Worm (Caenorhabditis elegans) whole organism, L4 larva: Measurements from ENCODE around the gene C31H2.3.

Experiments
- F26F4.8 ChIP-seq: fragments of 200-800 bp; sonication (Bioruptor generic); conservative IDR thresholded peaks from 2 replicates; pipeline ENCODE4 v1.3.6; 2022; ENCODE audit warnings: missing genetic modification characterization, missing compliant biosample characterization
- ZK546.5 ChIP-seq, 2 experiments: sonication (generic microtip); optimal IDR thresholded peaks; 2 replicates each; lab custom pipeline; 2017; ENCODE audit warnings: missing biosample characterization in 2 of 2, missing genetic modification characterization in 2 of 2
- aly-2 ChIP-seq: sonication (generic microtip); optimal IDR thresholded peaks from 2 replicates; lab custom pipeline; 2018; ENCODE audit warnings: missing biosample characterization, missing genetic modification characterization
- ama-1 ChIP-seq: fragments of 150-350 bp; optimal IDR thresholded peaks from 2 replicates; lab custom pipeline; 2014; ENCODE audit warnings: inconsistent platforms, mixed read lengths
- arid-1 ChIP-seq: fragments of 200-800 bp; sonication (Bioruptor generic); conservative IDR thresholded peaks from 2 replicates; pipeline ENCODE4 v1.3.6; 2022; ENCODE audit warnings: missing genetic modification reagents, missing genetic modification characterization, missing compliant biosample characterization
- ceh-20 ChIP-seq: fragments of 200-800 bp; sonication (Bioruptor generic); IDR thresholded peaks from 2 replicates; pipeline ENCODE4 v1.3.6; 2022; ENCODE audit warnings: missing genetic modification reagents, missing genetic modification characterization, missing compliant biosample characterization
- ceh-62 ChIP-seq: sonication (generic microtip); optimal IDR thresholded peaks from 2 replicates; lab custom pipeline; 2017; ENCODE audit warnings: missing biosample characterization, missing genetic modification characterization
- cey-2 ChIP-seq: sonication (generic microtip); optimal IDR thresholded peaks from 3 replicates; lab custom pipeline; 2017; ENCODE audit warnings: missing genetic modification characterization, mild to moderate bottlenecking, missing compliant biosample characterization, antibody characterized with exemption, borderline replicate concordance; ENCODE audit not compliant: insufficient read depth
- dpl-1 ChIP-seq: fragments of 150-350 bp; optimal IDR thresholded peaks from 2 replicates; lab custom pipeline; 2014; ENCODE audit warnings: missing biosample characterization, missing genetic modification reagents, missing genetic modification characterization
- duxl-1 ChIP-seq: sonication (generic microtip); optimal IDR thresholded peaks from 2 replicates; lab custom pipeline; 2016; ENCODE audit warnings: mild to moderate bottlenecking, missing genetic modification characterization, moderate library complexity, missing compliant biosample characterization; ENCODE audit not compliant: poor library complexity
- dve-1 ChIP-seq: sonication (generic microtip); optimal IDR thresholded peaks from 2 replicates; lab custom pipeline; 2017; ENCODE audit warnings: antibody characterized with exemption, mild to moderate bottlenecking, missing genetic modification characterization, missing compliant biosample characterization; ENCODE audit not compliant: insufficient read depth
- egl-43 ChIP-seq: fragments of 200-800 bp; sonication (Bioruptor generic); IDR thresholded peaks from 2 replicates; pipeline ENCODE4 v1.3.6; 2022; ENCODE audit warnings: missing genetic modification reagents, missing genetic modification characterization, missing compliant biosample characterization
- hif-1 ChIP-seq, 2 experiments: sonication (generic microtip); optimal IDR thresholded peaks; 2 replicates each; lab custom pipeline; 2016 to 2017; ENCODE audit warnings: missing compliant biosample characterization in 2 of 2, missing genetic modification characterization in 2 of 2, missing genetic modification reagents in 2 of 2, missing genotype in 2 of 2, mild to moderate bottlenecking in 1 of 2
- hlh-11 ChIP-seq: fragments of 200-800 bp; sonication (Bioruptor generic); optimal IDR thresholded peaks from 2 replicates; lab custom pipeline; 2018; ENCODE audit warnings: mild to moderate bottlenecking, missing genetic modification characterization, missing compliant biosample characterization
- hlh-30 ChIP-seq: sonication (generic microtip); optimal IDR thresholded peaks from 2 replicates; lab custom pipeline; 2017; ENCODE audit warnings: antibody characterized with exemption, mild to moderate bottlenecking, missing genetic modification characterization, missing compliant biosample characterization; ENCODE audit not compliant: insufficient read depth
- hmg-1.1 ChIP-seq: fragments of 200-800 bp; sonication (Bioruptor generic); IDR thresholded peaks from 2 replicates; pipeline ENCODE4 v1.3.6; 2022; ENCODE audit warnings: missing genetic modification reagents, missing genetic modification characterization, missing compliant biosample characterization
- jun-1 ChIP-seq: fragments of 150-350 bp; optimal IDR thresholded peaks from 2 replicates; lab custom pipeline; 2014; ENCODE audit warnings: missing biosample characterization, missing genetic modification reagents, missing genetic modification characterization
- lin-13 ChIP-seq: fragments of 150-350 bp; optimal IDR thresholded peaks from 2 replicates; lab custom pipeline; 2014; ENCODE audit warnings: missing biosample characterization, missing genetic modification reagents, missing genetic modification characterization
- madf-5 ChIP-seq, 2 experiments: fragments of 200-800 bp; sonication (Bioruptor generic); IDR thresholded peaks; 2 replicates each; pipeline ENCODE4 v1.3.6; 2022; ENCODE audit warnings: missing compliant biosample characterization in 2 of 2, missing genetic modification characterization in 2 of 2
- mdl-1 ChIP-seq, 2 experiments: fragments of 150-350 bp in 1 of 2; sonication (generic microtip) in 1 of 2; optimal IDR thresholded peaks; 2 replicates each; lab custom pipeline; 2014 to 2017; ENCODE audit warnings: missing biosample characterization in 2 of 2, missing genetic modification characterization in 2 of 2
- mdt-29 ChIP-seq: fragments of 200-800 bp; sonication (Bioruptor generic); IDR thresholded peaks from 2 replicates; pipeline ENCODE4 v1.3.6; 2022; ENCODE audit warnings: missing genetic modification reagents, missing genetic modification characterization, missing compliant biosample characterization
- mxl-3 ChIP-seq: fragments of 200-800 bp; sonication (Bioruptor generic); optimal IDR thresholded peaks from 2 replicates; lab custom pipeline; 2018; ENCODE audit warnings: mild to moderate bottlenecking, missing genetic modification characterization, missing compliant biosample characterization
- nhr-10 ChIP-seq: fragments of 150-350 bp; optimal IDR thresholded peaks from 2 replicates; lab custom pipeline; 2014; ENCODE audit warnings: missing biosample characterization, missing genetic modification characterization
- nhr-11 ChIP-seq: fragments of 150-350 bp; optimal IDR thresholded peaks from 2 replicates; lab custom pipeline; 2014; ENCODE audit warnings: missing biosample characterization, missing genetic modification characterization
- nhr-237 ChIP-seq: sonication (generic microtip); optimal IDR thresholded peaks from 2 replicates; lab custom pipeline; 2017; ENCODE audit warnings: missing biosample characterization, missing genetic modification characterization
- nhr-25 ChIP-seq: sonication (generic microtip); optimal IDR thresholded peaks from 2 replicates; lab custom pipeline; 2017; ENCODE audit warnings: missing genetic modification characterization, mild to moderate bottlenecking, missing compliant biosample characterization, antibody characterized with exemption, moderate library complexity, borderline replicate concordance; ENCODE audit not compliant: insufficient read depth
- nhr-28 ChIP-seq: fragments of 150-350 bp; optimal IDR thresholded peaks from 2 replicates; lab custom pipeline; 2014; ENCODE audit warnings: missing biosample characterization, missing genetic modification characterization
- nhr-41 ChIP-seq: fragments of 200-800 bp; sonication (Bioruptor generic); IDR thresholded peaks from 2 replicates; pipeline ENCODE4 v1.3.6; 2022; ENCODE audit warnings: missing genetic modification reagents, missing genetic modification characterization, missing compliant biosample characterization
- nhr-6 ChIP-seq: fragments of 150-350 bp; optimal IDR thresholded peaks from 2 replicates; lab custom pipeline; 2014; ENCODE audit warnings: missing biosample characterization, missing genetic modification characterization
- nhr-76 ChIP-seq: fragments of 150-350 bp; optimal IDR thresholded peaks from 2 replicates; lab custom pipeline; 2014; ENCODE audit warnings: missing biosample characterization, missing genetic modification characterization
- nhr-77 ChIP-seq: fragments of 150-350 bp; optimal IDR thresholded peaks from 2 replicates; lab custom pipeline; 2014; ENCODE audit warnings: missing biosample characterization, missing genetic modification characterization
- pha-4 ChIP-seq, 2 experiments: fragments of 150-350 bp in 1 of 2; fragments of 200-800 bp in 1 of 2; sonication (Bioruptor generic) in 1 of 2; IDR thresholded peaks in 1 of 2; optimal IDR thresholded peaks in 1 of 2; 2 replicates each; pipeline versions ENCODE4 v1.3.6 to Lab custom; 2014 to 2022; ENCODE audit warnings: missing genetic modification characterization in 2 of 2, missing genetic modification reagents in 2 of 2, missing biosample characterization in 1 of 2, missing compliant biosample characterization in 1 of 2
- pqm-1 ChIP-seq: sonication (generic microtip); optimal IDR thresholded peaks from 2 replicates; lab custom pipeline; 2017; ENCODE audit warnings: missing biosample characterization, missing genetic modification characterization
- rbr-2 ChIP-seq: sonication (generic microtip); optimal IDR thresholded peaks from 2 replicates; lab custom pipeline; 2016; ENCODE audit warnings: missing genotype, missing genetic modification characterization, missing compliant biosample characterization
- saeg-2 ChIP-seq: fragments of 200-800 bp; sonication (Bioruptor generic); IDR thresholded peaks from 2 replicates; pipeline ENCODE4 v1.3.6; 2022; ENCODE audit warnings: missing genetic modification reagents, missing genetic modification characterization, missing compliant biosample characterization
- snpc-1.2 ChIP-seq: fragments of 200-800 bp; sonication (Bioruptor generic); IDR thresholded peaks from 2 replicates; pipeline ENCODE4 v1.3.6; 2022; ENCODE audit warnings: missing genetic modification reagents, missing genetic modification characterization, missing compliant biosample characterization
- spr-1 ChIP-seq: sonication (generic microtip); optimal IDR thresholded peaks from 2 replicates; lab custom pipeline; 2016; ENCODE audit warnings: mild to moderate bottlenecking, missing genetic modification characterization, missing compliant biosample characterization
- spr-3 ChIP-seq: fragments of 200-800 bp; sonication (Bioruptor generic); optimal IDR thresholded peaks from 2 replicates; lab custom pipeline; 2018; ENCODE audit warnings: mild to moderate bottlenecking, missing genetic modification characterization, missing compliant biosample characterization
- tag-97 ChIP-seq: fragments of 200-800 bp; sonication (Bioruptor generic); IDR thresholded peaks from 2 replicates; pipeline ENCODE4 v1.3.6; 2022; ENCODE audit warnings: missing genetic modification characterization, missing compliant biosample characterization
- vab-7 ChIP-seq: fragments of 200-800 bp; sonication (Bioruptor generic); IDR thresholded peaks from 2 replicates; pipeline ENCODE4 v1.3.6; 2022; ENCODE audit warnings: missing genetic modification reagents, missing genetic modification characterization, missing compliant biosample characterization
- zfp-3 ChIP-seq: fragments of 200-800 bp; sonication (Bioruptor generic); conservative IDR thresholded peaks from 2 replicates; pipeline ENCODE4 v1.3.6; 2022; ENCODE audit warnings: missing genetic modification reagents, missing genetic modification characterization, missing compliant biosample characterization
- ztf-11 ChIP-seq: fragments of 150-350 bp; optimal IDR thresholded peaks from 2 replicates; lab custom pipeline; 2014; ENCODE audit warnings: missing biosample characterization, missing genetic modification characterization
- ztf-7 ChIP-seq: fragments of 150-350 bp; optimal IDR thresholded peaks from 2 replicates; lab custom pipeline; 2014; ENCODE audit warnings: missing biosample characterization, missing genetic modification characterization

Gene C31H2.3

ce11 chrX:5165037-5165436 lies 10.9 kb upstream of the C31H2.3 start, which contains the start of gene mans-3 (continued):
- 0 out of 2 replicates have a peak, but pooled peaks have one; percentile 18 for TF ChIP-seq zfp-3 (GFP tag; lab: Robert Waterston, UW)
- peak; percentile 37 for TF ChIP-seq pqm-1
- peak; percentile 98 for TF ChIP-seq hlh-11 (tag; lab: Kevin White, UChicago)
- no peak for TF ChIP-seq spr-3 (GFP tag; lab: Kevin White, UChicago)
- peak; percentile 92 for TF ChIP-seq nhr-77
- TF ChIP-seq rbr-2 = peak; percentile 94
- no peak for TF ChIP-seq arid-1 (GFP tag; lab: Robert Waterston, UW)
- peak; percentile 25 for TF ChIP-seq ztf-7 (tag; lab: Kevin White, UChicago)
- peak; percentile 88 for TF ChIP-seq spr-1
- no peak for TF ChIP-seq madf-5 (GFP tag; IDR thresholded peaks at IDR 0.05; lab: Robert Waterston, UW)
- peak; percentile 92 to 100 for TF ChIP-seq mdl-1 (tag; optimal IDR thresholded peaks at IDR 0.05; lab: Kevin White, UChicago)
- TF ChIP-seq hlh-30 = peak; percentile 96
- TF ChIP-seq mdt-29 (GFP tag; lab: Robert Waterston, UW) = no peak
- peak; percentile 94 for TF ChIP-seq nhr-6 (tag; lab: Kevin White, UChicago)
- TF ChIP-seq dpl-1 (GFP tag; lab: Kevin White, UChicago) = peak; percentile 79
- peak; percentile 84 for TF ChIP-seq duxl-1 (tag; lab: Kevin White, UChicago)
- peak; percentile 89 for TF ChIP-seq pha-4 (GFP tag; IDR thresholded peaks at IDR 0.05; lab: Robert Waterston, UW)
- TF ChIP-seq pha-4 (tag; optimal IDR thresholded peaks at IDR 0.05; lab: Kevin White, UChicago) = peak; percentile 40
- TF ChIP-seq nhr-76 (tag; lab: Kevin White, UChicago) = no peak
- TF ChIP-seq lin-13 (GFP tag; lab: Kevin White, UChicago) = peak; percentile 80
- TF ChIP-seq ama-1 = no peak
- TF ChIP-seq nhr-25 (tag; lab: Kevin White, UChicago) = peak; percentile 74
- no peak for TF ChIP-seq egl-43 (GFP tag; lab: Robert Waterston, UW)
- TF ChIP-seq mxl-3 = peak; percentile 100

ce11 chrX:5164054-5164453 lies 9.9 kb upstream of the C31H2.3 start:
- TF ChIP-seq hlh-30 = no peak
- no peak for TF ChIP-seq snpc-1.2 (GFP tag; lab: Robert Waterston, UW)
- TF ChIP-seq zfp-3 (GFP tag; lab: Robert Waterston, UW) = no peak
- TF ChIP-seq tag-97 = no peak
- no peak for TF ChIP-seq nhr-10 (tag; lab: Kevin White, UChicago)
- TF ChIP-seq F26F4.8 = no peak
- no peak for TF ChIP-seq ZK546.5 (tag; optimal IDR thresholded peaks at IDR 0.05; lab: Kevin White, UChicago)
- TF ChIP-seq ama-1 = no peak
- TF ChIP-seq dpl-1 (GFP tag; lab: Kevin White, UChicago) = no peak
- TF ChIP-seq cey-2 (tag; lab: Kevin White, UChicago) = no peak
- no peak for TF ChIP-seq madf-5 (GFP tag; IDR thresholded peaks at IDR 0.05; lab: Robert Waterston, UW)
- TF ChIP-seq hif-1 (tag; optimal IDR thresholded peaks at IDR 0.05; lab: Kevin White, UChicago) = no peak
- TF ChIP-seq saeg-2 (GFP tag; lab: Robert Waterston, UW) = no peak

ce11 chrX:5162755-5163154 lies 8.6 kb upstream of the C31H2.3 start, which contains the start of gene EGAP5.1:
EGAP5.1 (plus strand) TSS chrX:5163055.
- TF ChIP-seq pha-4 (GFP tag; IDR thresholded peaks at IDR 0.05; lab: Robert Waterston, UW) (no peak), pha-4 (tag; optimal IDR thresholded peaks at IDR 0.05; lab: Kevin White, UChicago) (no peak), aly-2 (no peak), ceh-20 (GFP tag; lab: Robert Waterston, UW) (no peak), egl-43 (GFP tag; lab: Robert Waterston, UW) (no peak), vab-7 (no peak), dve-1 (tag; lab: Kevin White, UChicago) (no peak), nhr-28 (tag; lab: Kevin White, UChicago) (no peak), nhr-237 (tag; lab: Kevin White, UChicago) (no peak), jun-1 (no peak), hmg-1.1 (GFP tag; lab: Robert Waterston, UW) (no peak), nhr-77 (no peak), nhr-11 (tag; lab: Kevin White, UChicago) (no peak), ceh-62 (tag; lab: Kevin White, UChicago) (no peak), ztf-11 (tag; lab: Kevin White, UChicago) (no peak), rbr-2 (no peak), spr-1 (no peak), snpc-1.2 (GFP tag; lab: Robert Waterston, UW) (no peak), nhr-41 (no peak)
